Fruit fly (Drosophila melanogaster) whole organism, embryonic: ENCODE measurements around the gene ocn.

Source experiments
- Bdp1 ChIP-seq: fragments of 200-800 bp; sonication (Bioruptor generic); optimal IDR thresholded peaks from 3 replicates; lab custom pipeline; 2016; ENCODE audit warnings: missing biosample characterization, missing genetic modification characterization
- C15 ChIP-seq: fragments of 200-800 bp; sonication (Bioruptor generic); IDR thresholded peaks from 3 replicates; pipeline ENCODE4 v1.3.6; 2022; ENCODE audit warnings: missing biosample characterization, missing genetic modification characterization
- CG10654 ChIP-seq: fragments of 200-800 bp; sonication (Bioruptor generic); optimal IDR thresholded peaks from 2 replicates; lab custom pipeline; 2016; ENCODE audit warnings: missing biosample characterization, missing genetic modification characterization
- CG10979 ChIP-seq: fragments of 200-800 bp; sonication (Bioruptor generic); optimal IDR thresholded peaks from 2 replicates; lab custom pipeline; 2018; ENCODE audit warnings: missing biosample characterization, mild to moderate bottlenecking, missing genetic modification characterization, moderate library complexity
- CG11398 ChIP-seq: fragments of 200-800 bp; sonication (Bioruptor generic); optimal IDR thresholded peaks from 2 replicates; lab custom pipeline; 2016; ENCODE audit warnings: missing biosample characterization, missing genetic modification characterization
- CG12071 ChIP-seq: fragments of 200-800 bp; sonication (Bioruptor generic); optimal IDR thresholded peaks from 3 replicates; lab custom pipeline; 2018; ENCODE audit warnings: missing biosample characterization, mild to moderate bottlenecking, missing genetic modification characterization
- CG12219 ChIP-seq: fragments of 200-800 bp; sonication (Bioruptor generic); optimal IDR thresholded peaks from 3 replicates; lab custom pipeline; 2018; ENCODE audit warnings: missing biosample characterization, mild to moderate bottlenecking, missing genetic modification characterization
- CG12391 ChIP-seq: fragments of 200-800 bp; sonication (Bioruptor generic); optimal IDR thresholded peaks from 3 replicates; lab custom pipeline; 2018; ENCODE audit warnings: missing biosample characterization, mild to moderate bottlenecking, missing genetic modification characterization, moderate library complexity
- CG12744 ChIP-seq: fragments of 200-800 bp; sonication (Bioruptor generic); optimal IDR thresholded peaks from 2 replicates; lab custom pipeline; 2016; ENCODE audit warnings: missing biosample characterization, missing genetic modification characterization
- CG12769 ChIP-seq: fragments of 200-800 bp; sonication (Bioruptor generic); optimal IDR thresholded peaks from 2 replicates; lab custom pipeline; 2019; ENCODE audit warnings: missing biosample characterization, mild to moderate bottlenecking, missing genetic modification characterization, moderate library complexity
- CG13424 ChIP-seq: fragments of 200-800 bp; sonication (Bioruptor generic); optimal IDR thresholded peaks from 2 replicates; lab custom pipeline; 2019; ENCODE audit warnings: missing biosample characterization, mild to moderate bottlenecking, missing genetic modification characterization, moderate library complexity
- CG15479 ChIP-seq: fragments of 200-800 bp; sonication (Bioruptor generic); optimal IDR thresholded peaks from 3 replicates; lab custom pipeline; 2019; ENCODE audit warnings: missing biosample characterization, mild to moderate bottlenecking, missing genetic modification characterization, moderate library complexity
- CG16779 ChIP-seq: fragments of 200-800 bp; sonication (Bioruptor generic); IDR thresholded peaks from 2 replicates; pipeline ENCODE4 v1.3.6; 2022; ENCODE audit warnings: missing biosample characterization, missing genetic modification characterization
- CG18476 ChIP-seq: fragments of 200-800 bp; sonication (Bioruptor generic); optimal IDR thresholded peaks from 2 replicates; lab custom pipeline; 2016; ENCODE audit warnings: missing biosample characterization, mild to moderate bottlenecking, missing genetic modification characterization
- CG2129 ChIP-seq: fragments of 200-800 bp; sonication (Bioruptor generic); IDR thresholded peaks from 2 replicates; pipeline ENCODE4 v1.3.6; 2022; ENCODE audit warnings: missing biosample characterization, missing genetic modification characterization; ENCODE audit not compliant: partially characterized antibody
- CG30431 ChIP-seq: fragments of 200-800 bp; sonication (Bioruptor generic); optimal IDR thresholded peaks from 2 replicates; lab custom pipeline; 2017; ENCODE audit warnings: missing biosample characterization, missing genetic modification characterization
- CkIIα-i1 ChIP-seq: fragments of 200-800 bp; sonication (Bioruptor generic); IDR thresholded peaks from 2 replicates; pipeline ENCODE4 v1.3.6; 2022; ENCODE audit warnings: missing biosample characterization, missing genetic modification characterization
- D ChIP-seq, 2 experiments: fragments of 200-800 bp in 1 of 2; fragments of >200 bp in 1 of 2; sonication (Bioruptor generic) in 1 of 2; optimal IDR thresholded peaks; 2 replicates in 1 of 2; 3 replicates in 1 of 2; lab custom pipeline; 2017; ENCODE audit warnings: mild to moderate bottlenecking in 1 of 2, missing biosample characterization in 1 of 2, missing genetic modification characterization in 1 of 2, missing genetic modification reagents in 1 of 2
- Dip2 ChIP-seq: fragments of 200-800 bp; sonication (Bioruptor generic); IDR thresholded peaks from 2 replicates; pipeline ENCODE4 v1.3.6; 2022; ENCODE audit warnings: missing biosample characterization, missing genetic modification characterization
- Dll ChIP-seq: fragments of 200-800 bp; sonication (Bioruptor generic); IDR thresholded peaks from 4 replicates; pipeline ENCODE4 v1.3.6; 2022; ENCODE audit warnings: missing biosample characterization, missing genetic modification characterization; ENCODE audit not compliant: partially characterized antibody
- Dref ChIP-seq: fragments of 200-800 bp; sonication (Bioruptor generic); IDR thresholded peaks from 2 replicates; pipeline ENCODE4 v1.3.6; 2022; ENCODE audit warnings: missing biosample characterization, missing genetic modification characterization
- Drgx ChIP-seq: fragments of 200-800 bp; sonication (Bioruptor generic); IDR thresholded peaks from 2 replicates; pipeline ENCODE4 v1.3.6; 2022; ENCODE audit warnings: missing biosample characterization, missing genetic modification characterization
- Gug ChIP-seq: fragments of 200-800 bp; sonication (Bioruptor generic); IDR thresholded peaks from 4 replicates; pipeline ENCODE4 v1.3.6; 2022; ENCODE audit warnings: missing biosample characterization, missing genetic modification characterization
- HLH4C ChIP-seq: fragments of 200-800 bp; sonication (Bioruptor generic); IDR thresholded peaks from 3 replicates; pipeline ENCODE4 v1.3.6; 2022; ENCODE audit warnings: missing biosample characterization, missing genetic modification characterization; ENCODE audit not compliant: partially characterized antibody
- Hr78 ChIP-seq, 2 experiments: fragments of 200-800 bp in 1 of 2; fragments of >200 bp in 1 of 2; sonication (Bioruptor generic) in 1 of 2; optimal IDR thresholded peaks; 2 replicates each; lab custom pipeline; 2017 to 2019; ENCODE audit warnings: missing biosample characterization in 2 of 2, missing genetic modification characterization in 2 of 2, mild to moderate bottlenecking in 1 of 2, moderate library complexity in 1 of 2
- Nf-YA ChIP-seq: fragments of 200-800 bp; sonication (Bioruptor generic); IDR thresholded peaks from 2 replicates; pipeline ENCODE4 v1.3.6; 2022; ENCODE audit warnings: missing biosample characterization, missing genetic modification characterization
- Optix ChIP-seq: fragments of 200-800 bp; sonication (Bioruptor generic); IDR thresholded peaks from 3 replicates; pipeline ENCODE4 v1.3.6; 2022; ENCODE audit warnings: missing biosample characterization, missing genetic modification characterization
- Poxn ChIP-seq: fragments of 200-800 bp; sonication (Bioruptor generic); IDR thresholded peaks from 2 replicates; pipeline ENCODE4 v1.3.6; 2022; ENCODE audit warnings: missing biosample characterization, missing genetic modification characterization
- Sin3A ChIP-seq: fragments of >200 bp; optimal IDR thresholded peaks from 2 replicates; lab custom pipeline; 2018
- Ssrp ChIP-seq: fragments of 200-800 bp; sonication (Bioruptor generic); optimal IDR thresholded peaks from 2 replicates; lab custom pipeline; 2018; ENCODE audit warnings: missing biosample characterization, mild to moderate bottlenecking, missing genetic modification characterization, moderate library complexity
- cad ChIP-seq: fragments of >200 bp; optimal IDR thresholded peaks from 2 replicates; lab custom pipeline; 2017; ENCODE audit warnings: missing biosample characterization, missing genetic modification characterization
- chm ChIP-seq: fragments of 200-800 bp; sonication (Bioruptor generic); IDR thresholded peaks from 2 replicates; pipeline ENCODE4 v1.3.6; 2022; ENCODE audit warnings: missing biosample characterization, missing genetic modification characterization
- dmrt11E ChIP-seq: fragments of 200-800 bp; sonication (Bioruptor generic); optimal IDR thresholded peaks from 3 replicates; lab custom pipeline; 2018; ENCODE audit warnings: missing biosample characterization, mild to moderate bottlenecking, missing genetic modification characterization, moderate library complexity
- ewg ChIP-seq: fragments of 200-800 bp; sonication (Bioruptor generic); optimal IDR thresholded peaks from 3 replicates; lab custom pipeline; 2017; ENCODE audit warnings: mild to moderate bottlenecking, missing biosample characterization, missing genetic modification reagents, missing genetic modification characterization
- gcm2 ChIP-seq: fragments of 200-800 bp; sonication (Bioruptor generic); optimal IDR thresholded peaks from 2 replicates; lab custom pipeline; 2016; ENCODE audit warnings: missing biosample characterization, missing genetic modification characterization
- hbn ChIP-seq: fragments of 200-800 bp; sonication (Bioruptor generic); IDR thresholded peaks from 2 replicates; pipeline ENCODE4 v1.3.6; 2022; ENCODE audit warnings: missing biosample characterization, missing genetic modification characterization; ENCODE audit not compliant: partially characterized antibody
- nau ChIP-seq: fragments of 200-800 bp; sonication (Bioruptor generic); optimal IDR thresholded peaks from 3 replicates; lab custom pipeline; 2017; ENCODE audit warnings: missing biosample characterization, mild to moderate bottlenecking, missing genetic modification characterization, missing genetic modification reagents
- nerfin-2 ChIP-seq: fragments of 200-800 bp; sonication (Bioruptor generic); IDR thresholded peaks from 2 replicates; pipeline ENCODE4 v1.3.6; 2022; ENCODE audit warnings: missing biosample characterization, missing genetic modification characterization; ENCODE audit not compliant: partially characterized antibody
- pzg ChIP-seq: fragments of 200-800 bp; sonication (Bioruptor generic); optimal IDR thresholded peaks from 3 replicates; lab custom pipeline; 2018; ENCODE audit warnings: missing biosample characterization, mild to moderate bottlenecking, missing genetic modification characterization, moderate library complexity
- rib ChIP-seq: fragments of 200-800 bp; sonication (Bioruptor generic); IDR thresholded peaks from 2 replicates; pipeline ENCODE4 v1.3.6; 2022; ENCODE audit warnings: missing biosample characterization, missing genetic modification characterization
- salm ChIP-seq: fragments of 200-800 bp; sonication (Bioruptor generic); optimal IDR thresholded peaks from 2 replicates; lab custom pipeline; 2018; ENCODE audit warnings: missing biosample characterization, mild to moderate bottlenecking, missing genetic modification characterization
- sens ChIP-seq: fragments of 200-800 bp; sonication (Bioruptor generic); peaks from one replicate; lab custom pipeline; 2016; ENCODE audit warnings: missing biosample characterization, missing genetic modification characterization
- toy ChIP-seq: fragments of 200-800 bp; sonication (Bioruptor generic); IDR thresholded peaks from 2 replicates; pipeline ENCODE4 v1.3.6; 2022; ENCODE audit warnings: missing biosample characterization, missing genetic modification characterization
- trem ChIP-seq: fragments of 200-800 bp; optimal IDR thresholded peaks from 3 replicates; lab custom pipeline; 2019; ENCODE audit warnings: missing biosample characterization, mild to moderate bottlenecking, missing genetic modification characterization, moderate library complexity

The ocn gene

dm6 chr3R:30046029-30047001 lies 8.8 kb upstream of the ocn start, which contains the start of the genes RpL32 and CG7943 (continued):
- TF ChIP-seq CG18476 (GFP tag; lab: Kevin White, UChicago) (peak; percentile 94), nau (GFP tag; lab: Kevin White, UChicago) (peak; percentile 93), CG16779 (GFP tag; lab: Robert Waterston, UW) (peak; percentile 87)

DNA sequence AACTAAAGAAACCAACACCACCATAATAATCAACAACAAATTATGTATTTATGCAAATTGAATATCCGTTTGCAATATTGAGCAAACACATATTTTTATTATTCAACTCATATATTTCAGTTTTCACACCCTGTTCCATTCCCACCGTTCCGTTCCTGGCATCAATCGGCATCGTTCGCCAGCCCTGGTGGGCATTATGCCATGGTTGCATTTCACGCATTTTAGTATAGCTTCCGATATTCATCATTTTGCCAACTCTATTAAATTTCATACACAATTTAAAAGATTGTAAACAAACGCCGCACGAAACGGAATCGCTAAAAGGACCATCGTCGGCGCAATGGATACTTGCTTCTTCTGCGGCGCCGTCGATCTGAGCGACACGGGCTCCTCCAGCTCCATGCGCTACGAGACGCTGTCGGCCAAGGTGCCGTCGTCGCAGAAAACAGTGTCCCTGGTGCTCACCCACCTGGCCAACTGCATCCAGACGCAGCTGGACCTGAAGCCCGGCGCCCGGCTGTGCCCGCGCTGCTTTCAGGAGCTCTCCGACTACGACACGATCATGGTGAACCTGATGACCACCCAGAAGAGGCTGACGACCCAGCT lies 5.7 kb upstream of the ocn start, which contains the start of gene Sry-delta:
Gene Sry-delta (plus strand): TSS at position 203 of the 606 bp plus-strand sequence.
- TF ChIP-seq CG12391 (tag; lab: Kevin White, UChicago) (peak; percentile 85), pzg (GFP tag; lab: Kevin White, UChicago) (peak; percentile 97), trem (peak; percentile 83), gcm2 (GFP tag; lab: Kevin White, UChicago) (peak; percentile 13), CG11398 (peak; percentile 70), nerfin-2 (GFP tag; lab: Robert Waterston, UW) (peak; percentile 19; the same call in 1 of the 2 replicates), toy (GFP tag; lab: Robert Waterston, UW) (no peak), ewg (GFP tag; lab: Kevin White, UChicago) (no peak), Dref (GFP tag; lab: Robert Waterston, UW) (peak; percentile 77), chm (GFP tag; lab: Robert Waterston, UW) (peak; percentile 87), Hr78 (GFP tag; optimal IDR thresholded peaks at IDR 0.05; lab: Kevin White, UChicago) (no peak), Optix (GFP tag; lab: Robert Waterston, UW) (peak; percentile 68), Drgx (GFP tag; lab: Robert Waterston, UW) (peak; percentile 55; the same call in 1 of the 2 replicates), Bdp1 (GFP tag; lab: Kevin White, UChicago) (peak; percentile 73), D (optimal IDR thresholded peaks at IDR 0.05; lab: Kevin White, UChicago) (no peak), D (GFP tag; optimal IDR thresholded peaks at IDR 0.05; lab: Kevin White, UChicago) (peak; percentile 37), Dll (GFP tag; lab: Robert Waterston, UW) (peak; percentile 79), CG12769 (tag; lab: Kevin White, UChicago) (no peak), rib (GFP tag; lab: Robert Waterston, UW) (peak; percentile 78), CG12219 (peak; percentile 23), CG15479 (no peak), salm (tag; lab: Kevin White, UChicago) (peak; percentile 44), CG13424 (tag; lab: Kevin White, UChicago) (peak; percentile 72), CG10654 (GFP tag; lab: Kevin White, UChicago) (peak; percentile 85), CG12071 (GFP tag; lab: Kevin White, UChicago) (no peak), CG12744 (GFP tag; lab: Kevin White, UChicago) (peak; percentile 55), CG10979 (peak; percentile 59), sens (peak; percentile 96), Ssrp (tag; lab: Kevin White, UChicago) (peak; percentile 40), HLH4C (GFP tag; lab: Robert Waterston, UW) (peak; percentile 54; the same call in 1 of the 3 replicates), CG2129 (GFP tag; lab: Robert Waterston, UW) (peak; percentile 56), C15 (GFP tag; lab: Robert Waterston, UW) (no peak), Nf-YA (peak; percentile 62; the same call in 1 of the 2 replicates), Poxn (GFP tag; lab: Robert Waterston, UW) (peak; percentile 42; the same call in 1 of the 2 replicates), dmrt11E (tag; lab: Kevin White, UChicago) (peak; percentile 59), Sin3A (lab: Kevin White, UChicago) (peak; percentile 71), hbn (GFP tag; lab: Robert Waterston, UW) (peak; percentile 71), Gug (GFP tag; lab: Robert Waterston, UW) (peak; percentile 87; the same call in 3 of the 4 replicates), CG30431 (peak; percentile 16), Dip2 (no peak), cad (GFP tag; lab: Kevin White, UChicago) (peak; percentile 54), CkIIα-i1 (GFP tag; lab: Robert Waterston, UW) (no peak)
